Worm (Caenorhabditis elegans) whole organism, young adult: ENCODE measurements around the gene Y39F10A.1.

Experiments
- B0019.2 ChIP-seq: fragments of 200-800 bp; sonication (Bioruptor generic); conservative IDR thresholded peaks from 2 replicates; pipeline ENCODE4 v1.3.6; 2022; ENCODE audit warnings: missing genetic modification reagents, missing genetic modification characterization, missing compliant biosample characterization
- B0336.3 ChIP-seq: fragments of 200-800 bp; sonication (Bioruptor generic); IDR thresholded peaks from 2 replicates; pipeline ENCODE4 v1.3.6; 2022; ENCODE audit warnings: missing genetic modification characterization, missing compliant biosample characterization
- F10E7.11 ChIP-seq: sonication (generic microtip); optimal IDR thresholded peaks from 2 replicates; lab custom pipeline; 2017; ENCODE audit warnings: mild to moderate bottlenecking, missing genetic modification characterization, moderate library complexity, missing compliant biosample characterization
- F23B12.7 ChIP-seq: sonication (generic microtip); optimal IDR thresholded peaks from 2 replicates; lab custom pipeline; 2017; ENCODE audit warnings: missing genetic modification characterization, mild to moderate bottlenecking, missing compliant biosample characterization, antibody characterized with exemption, moderate library complexity; ENCODE audit not compliant: insufficient read depth
- F37B4.10 ChIP-seq: fragments of 200-800 bp; sonication (Bioruptor generic); IDR thresholded peaks from 2 replicates; pipeline ENCODE4 v1.3.6; 2022; ENCODE audit warnings: missing genetic modification characterization, missing compliant biosample characterization
- F39B2.1 ChIP-seq: fragments of 200-800 bp; sonication (Bioruptor generic); IDR thresholded peaks from 2 replicates; pipeline ENCODE4 v1.3.6; 2022; ENCODE audit warnings: missing genetic modification reagents, missing genetic modification characterization, missing compliant biosample characterization
- Y53G8AR.9 ChIP-seq: fragments of 200-800 bp; sonication (Bioruptor generic); conservative IDR thresholded peaks from 2 replicates; pipeline ENCODE4 v1.3.6; 2022; ENCODE audit warnings: missing genetic modification reagents, missing genetic modification characterization, missing compliant biosample characterization
- Y56A3A.18 ChIP-seq: fragments of 200-800 bp; sonication (Bioruptor generic); IDR thresholded peaks from 2 replicates; pipeline ENCODE4 v1.3.6; 2022; ENCODE audit warnings: missing genetic modification reagents, missing genetic modification characterization, missing compliant biosample characterization
- aptf-3 ChIP-seq: fragments of 200-800 bp; sonication (Bioruptor generic); IDR thresholded peaks from 2 replicates; pipeline ENCODE4 v1.3.6; 2022; ENCODE audit warnings: missing genetic modification characterization, missing compliant biosample characterization
- atf-7 ChIP-seq: sonication (generic microtip); optimal IDR thresholded peaks from 2 replicates; lab custom pipeline; 2017; ENCODE audit warnings: mild to moderate bottlenecking, missing genetic modification characterization, missing compliant biosample characterization
- athp-1 ChIP-seq: sonication (generic microtip); optimal IDR thresholded peaks from 2 replicates; lab custom pipeline; 2017; ENCODE audit warnings: mild to moderate bottlenecking, missing genetic modification characterization, missing compliant biosample characterization
- attf-3 ChIP-seq: fragments of 200-800 bp; sonication (Bioruptor generic); conservative IDR thresholded peaks from 2 replicates; pipeline ENCODE4 v1.3.6; 2022; ENCODE audit warnings: missing genetic modification reagents, missing genetic modification characterization, missing compliant biosample characterization
- attf-5 ChIP-seq: fragments of 200-800 bp; sonication (Bioruptor generic); optimal IDR thresholded peaks from 2 replicates; lab custom pipeline; 2018; ENCODE audit warnings: mild to moderate bottlenecking, missing genetic modification characterization, missing compliant biosample characterization
- attf-6 ChIP-seq: fragments of 200-800 bp; sonication (Bioruptor generic); IDR thresholded peaks from 2 replicates; pipeline ENCODE4 v1.3.6; 2022; ENCODE audit warnings: missing genetic modification reagents, missing genetic modification characterization, missing compliant biosample characterization
- ceh-58 ChIP-seq: fragments of 200-800 bp; sonication (Bioruptor generic); IDR thresholded peaks from 2 replicates; pipeline ENCODE4 v1.3.6; 2022; ENCODE audit warnings: missing genetic modification characterization, missing compliant biosample characterization
- die-1 ChIP-seq: sonication (generic microtip); optimal IDR thresholded peaks from 2 replicates; lab custom pipeline; 2016; ENCODE audit warnings: missing genotype, mild to moderate bottlenecking, missing genetic modification characterization, missing compliant biosample characterization
- egl-44 ChIP-seq: fragments of 200-800 bp; sonication (Bioruptor generic); IDR thresholded peaks from 2 replicates; pipeline ENCODE4 v1.3.6; 2022; ENCODE audit warnings: missing genetic modification reagents, missing genetic modification characterization, missing compliant biosample characterization
- him-1 ChIP-seq: sonication (generic microtip); optimal IDR thresholded peaks from 2 replicates; lab custom pipeline; 2016; ENCODE audit warnings: missing genotype, missing genetic modification reagents, missing genetic modification characterization, missing compliant biosample characterization
- let-526 ChIP-seq: fragments of 200-800 bp; sonication (Bioruptor generic); IDR thresholded peaks from 2 replicates; pipeline ENCODE4 v1.3.6; 2022; ENCODE audit warnings: missing genetic modification reagents, missing genetic modification characterization, missing compliant biosample characterization
- lin-40 ChIP-seq: sonication (generic microtip); optimal IDR thresholded peaks from 2 replicates; lab custom pipeline; 2016; ENCODE audit warnings: missing genetic modification characterization, mild to moderate bottlenecking, missing compliant biosample characterization, missing genotype, missing genetic modification reagents
- lin-54 ChIP-seq: fragments of 200-800 bp; sonication (Bioruptor generic); optimal IDR thresholded peaks from 2 replicates; lab custom pipeline; 2018; ENCODE audit warnings: mild to moderate bottlenecking, missing genetic modification characterization, missing compliant biosample characterization
- madf-10 ChIP-seq: sonication (generic microtip); optimal IDR thresholded peaks from 2 replicates; lab custom pipeline; 2016; ENCODE audit warnings: mild to moderate bottlenecking, missing genetic modification characterization, missing compliant biosample characterization
- madf-3 ChIP-seq: fragments of 200-800 bp; sonication (Bioruptor generic); IDR thresholded peaks from 2 replicates; pipeline ENCODE4 v1.3.6; 2022; ENCODE audit warnings: missing genetic modification reagents, missing genetic modification characterization, missing compliant biosample characterization
- mes-4 ChIP-seq: sonication (generic microtip); optimal IDR thresholded peaks from 2 replicates; lab custom pipeline; 2016; ENCODE audit warnings: missing genotype, missing genetic modification characterization, missing compliant biosample characterization
- mxl-1 ChIP-seq: sonication (generic microtip); optimal IDR thresholded peaks from 2 replicates; lab custom pipeline; 2016; ENCODE audit warnings: missing genetic modification characterization, missing compliant biosample characterization
- nhr-179 ChIP-seq: sonication (generic microtip); optimal IDR thresholded peaks from 2 replicates; lab custom pipeline; 2016; ENCODE audit warnings: mild to moderate bottlenecking, missing genetic modification characterization, missing compliant biosample characterization
- nhr-80 ChIP-seq: sonication (generic microtip); optimal IDR thresholded peaks from 2 replicates; lab custom pipeline; 2016; ENCODE audit warnings: missing genetic modification characterization, missing compliant biosample characterization
- pha-4 ChIP-seq: fragments of 150-350 bp; sonication (generic microtip); optimal IDR thresholded peaks from 2 replicates; lab custom pipeline; 2014; ENCODE audit warnings: missing biosample characterization, missing genetic modification reagents, missing genetic modification characterization
- rcor-1 ChIP-seq: fragments of 200-800 bp; sonication (Bioruptor generic); IDR thresholded peaks from 2 replicates; pipeline ENCODE4 v1.3.6; 2022; ENCODE audit warnings: missing genetic modification reagents, missing genetic modification characterization, missing compliant biosample characterization
- rec-8 ChIP-seq, 2 experiments: sonication (generic microtip); optimal IDR thresholded peaks; 2 replicates each; lab custom pipeline; 2016; ENCODE audit warnings: mild to moderate bottlenecking in 2 of 2, missing genetic modification characterization in 2 of 2, missing genetic modification reagents in 2 of 2, missing genotype in 2 of 2, missing biosample characterization in 1 of 2, missing compliant biosample characterization in 1 of 2, moderate library complexity in 1 of 2
- snpc-1.1 ChIP-seq: sonication (generic microtip); optimal IDR thresholded peaks from 2 replicates; lab custom pipeline; 2017; ENCODE audit warnings: missing genetic modification characterization, mild to moderate bottlenecking, missing compliant biosample characterization, antibody characterized with exemption, moderate library complexity, missing genotype, missing genetic modification reagents; ENCODE audit not compliant: insufficient read depth
- snpc-1.3 ChIP-seq: sonication (generic microtip); optimal IDR thresholded peaks from 2 replicates; lab custom pipeline; 2017; ENCODE audit warnings: missing genetic modification characterization, mild to moderate bottlenecking, missing compliant biosample characterization, antibody characterized with exemption, moderate library complexity, missing genotype, missing genetic modification reagents; ENCODE audit not compliant: insufficient read depth
- tbp1 ChIP-seq: fragments of 200-800 bp; sonication (Bioruptor generic); optimal IDR thresholded peaks from 2 replicates; lab custom pipeline; 2018; ENCODE audit warnings: mild to moderate bottlenecking, missing genetic modification characterization, missing compliant biosample characterization
- tbx-9 ChIP-seq: sonication (generic microtip); optimal IDR thresholded peaks from 2 replicates; lab custom pipeline; 2016; ENCODE audit warnings: borderline replicate concordance, missing genetic modification characterization, inconsistent platforms, missing compliant biosample characterization
- zfh-2 ChIP-seq: fragments of 200-800 bp; sonication (Bioruptor generic); conservative IDR thresholded peaks from 2 replicates; pipeline ENCODE4 v1.3.6; 2022; ENCODE audit warnings: missing genetic modification reagents, missing genetic modification characterization, missing compliant biosample characterization
- zim-3 ChIP-seq: sonication (generic microtip); optimal IDR thresholded peaks from 2 replicates; lab custom pipeline; 2017; ENCODE audit warnings: mild to moderate bottlenecking, missing genetic modification characterization, moderate library complexity, missing compliant biosample characterization
- ztf-18 ChIP-seq: sonication (generic microtip); optimal IDR thresholded peaks from 2 replicates; lab custom pipeline; 2016; ENCODE audit warnings: missing genotype, mild to moderate bottlenecking, missing genetic modification characterization, missing compliant biosample characterization
- ztf-22 ChIP-seq: fragments of 200-800 bp; sonication (Bioruptor generic); optimal IDR thresholded peaks from 2 replicates; lab custom pipeline; 2018; ENCODE audit warnings: mild to moderate bottlenecking, missing genetic modification characterization, moderate library complexity, missing compliant biosample characterization
- ztf-6 ChIP-seq: fragments of 200-800 bp; sonication (Bioruptor generic); IDR thresholded peaks from 2 replicates; pipeline ENCODE4 v1.3.6; 2022; ENCODE audit warnings: missing genetic modification reagents, missing genetic modification characterization, missing compliant biosample characterization

Y39F10A.1 gene

ce11 chrII:786938-787337, 11.8 kb downstream of the Y39F10A.1 start, which contains the start of gene F46F5.16:
Gene F46F5.16 (plus strand): TSS chrII:787238.
- TF ChIP-seq pha-4 (no peak), die-1 (no peak), attf-3 (GFP tag; lab: Robert Waterston, UW) (no peak), let-526 (GFP tag; lab: Robert Waterston, UW) (no peak), F37B4.10 (GFP tag; lab: Robert Waterston, UW) (no peak), F39B2.1 (no peak), mes-4 (no peak), atf-7 (tag; lab: Kevin White, UChicago) (no peak), egl-44 (GFP tag; lab: Robert Waterston, UW) (no peak), athp-1 (tag; lab: Kevin White, UChicago) (no peak)
- TF ChIP-seq, all 124 proteins: peak for 0

ce11 chrII:788139-788538, 13.0 kb downstream of the Y39F10A.1 start, which contains the start of gene F46F5.15:
Gene F46F5.15 (plus strand): TSS chrII:788439.
- no peak for TF ChIP-seq F23B12.7 (tag; lab: Kevin White, UChicago)
- TF ChIP-seq lin-40, result no peak
- no peak for TF ChIP-seq ztf-18 (tag; lab: Kevin White, UChicago)
- TF ChIP-seq attf-5 (GFP tag; lab: Kevin White, UChicago), result no peak
- no peak for TF ChIP-seq him-1 (tag; lab: Kevin White, UChicago)
- no peak for TF ChIP-seq nhr-80 (tag; lab: Kevin White, UChicago)
- no peak for TF ChIP-seq lin-54 (GFP tag; lab: Kevin White, UChicago)
- no peak for TF ChIP-seq ztf-22 (GFP tag; lab: Kevin White, UChicago)
- no peak for TF ChIP-seq tbp1 (GFP tag; lab: Kevin White, UChicago)
- TF ChIP-seq madf-10 (tag; lab: Kevin White, UChicago), result no peak
- TF ChIP-seq ztf-6 (GFP tag; lab: Robert Waterston, UW), result no peak
- TF ChIP-seq athp-1 (tag; lab: Kevin White, UChicago), result no peak
- no peak for TF ChIP-seq madf-3 (GFP tag; lab: Robert Waterston, UW)

ce11 chrII:791828-792227, 16.7 kb downstream of the Y39F10A.1 start, which contains the start of gene F46F5.1:
Gene F46F5.1 (minus strand): TSS chrII:791928.
- no peak for TF ChIP-seq Y53G8AR.9 (GFP tag; lab: Robert Waterston, UW)
- TF ChIP-seq tbx-9 (tag; lab: Kevin White, UChicago), result no peak
- TF ChIP-seq rcor-1 (GFP tag; lab: Robert Waterston, UW), result no peak
- TF ChIP-seq B0019.2, result no peak
- no peak for TF ChIP-seq nhr-179 (tag; lab: Kevin White, UChicago)
- no peak for TF ChIP-seq madf-10 (tag; lab: Kevin White, UChicago)
- TF ChIP-seq B0336.3 (GFP tag; lab: Robert Waterston, UW), result no peak
- no peak for TF ChIP-seq atf-7 (tag; lab: Kevin White, UChicago)
- TF ChIP-seq let-526 (GFP tag; lab: Robert Waterston, UW), result no peak
- no peak for TF ChIP-seq rec-8 (tag; optimal IDR thresholded peaks at IDR 0.05; lab: Kevin White, UChicago)
- no peak for TF ChIP-seq ceh-58 (GFP tag; lab: Robert Waterston, UW)
- TF ChIP-seq zim-3 (tag; lab: Kevin White, UChicago), result no peak
- TF ChIP-seq Y56A3A.18 (GFP tag; lab: Robert Waterston, UW), result no peak
- TF ChIP-seq athp-1 (tag; lab: Kevin White, UChicago), result no peak
- TF ChIP-seq aptf-3 (GFP tag; lab: Robert Waterston, UW), result no peak

- TF ChIP-seq attf-6 (GFP tag; lab: Robert Waterston, UW), result no peak
- TF ChIP-seq F10E7.11, result no peak
- TF ChIP-seq snpc-1.3, result no peak
- no peak for TF ChIP-seq madf-3 (GFP tag; lab: Robert Waterston, UW)
- TF ChIP-seq zfh-2 (GFP tag; lab: Robert Waterston, UW), result no peak
- no peak for TF ChIP-seq mxl-1 (tag; lab: Kevin White, UChicago)
- TF ChIP-seq snpc-1.1 (tag; lab: Kevin White, UChicago), result no peak
- no peak for TF ChIP-seq ztf-18 (tag; lab: Kevin White, UChicago)
Observed at ce11 chrII:796916-797315, 21.8 kb downstream of the Y39F10A.1 start.
